Fruit fly (Drosophila melanogaster) whole organism, embryonic: ENCODE measurements around the gene CG5087.

Experiments used
- BEAF-32 ChIP-seq: fragments of 200-800 bp; sonication (Bioruptor generic); optimal IDR thresholded peaks from 3 replicates; lab custom pipeline; 2017; ENCODE audit warnings: missing biosample characterization, missing genetic modification characterization, mild to moderate bottlenecking, moderate library complexity, missing genetic modification reagents
- CG10431 ChIP-seq: fragments of 200-800 bp; sonication (Bioruptor generic); optimal IDR thresholded peaks from 3 replicates; lab custom pipeline; 2018; ENCODE audit warnings: missing biosample characterization, mild to moderate bottlenecking, missing genetic modification characterization
- CG11456 ChIP-seq: fragments of 200-800 bp; sonication (Bioruptor generic); IDR thresholded peaks from 3 replicates; pipeline ENCODE4 v1.3.6; 2022; ENCODE audit warnings: missing biosample characterization, missing genetic modification characterization
- CG12299 ChIP-seq: fragments of 200-800 bp; sonication (Bioruptor generic); optimal IDR thresholded peaks from 2 replicates; lab custom pipeline; 2018; ENCODE audit warnings: missing biosample characterization, mild to moderate bottlenecking, missing genetic modification characterization
- CG15073 ChIP-seq: fragments of 200-800 bp; sonication (Bioruptor generic); optimal IDR thresholded peaks from 2 replicates; lab custom pipeline; 2016; ENCODE audit warnings: missing biosample characterization, missing genetic modification characterization
- CG15601 ChIP-seq: fragments of 200-800 bp; sonication (Bioruptor generic); optimal IDR thresholded peaks from 3 replicates; lab custom pipeline; 2019; ENCODE audit warnings: missing biosample characterization, mild to moderate bottlenecking, missing genetic modification characterization, moderate library complexity
- CG15696 ChIP-seq: fragments of 200-800 bp; sonication (Bioruptor generic); optimal IDR thresholded peaks from 2 replicates; lab custom pipeline; 2019; ENCODE audit warnings: missing biosample characterization, mild to moderate bottlenecking, missing genetic modification characterization, moderate library complexity
- CG16815 ChIP-seq: fragments of 200-800 bp; sonication (Bioruptor generic); optimal IDR thresholded peaks from 3 replicates; lab custom pipeline; 2017; ENCODE audit warnings: missing biosample characterization, mild to moderate bottlenecking, missing genetic modification characterization
- CG17912 ChIP-seq: fragments of 200-800 bp; sonication (Bioruptor generic); optimal IDR thresholded peaks from 2 replicates; lab custom pipeline; 2018; ENCODE audit warnings: missing biosample characterization, mild to moderate bottlenecking, missing genetic modification characterization
- CG1792 ChIP-seq: fragments of 200-800 bp; sonication (Bioruptor generic); optimal IDR thresholded peaks from 2 replicates; lab custom pipeline; 2016; ENCODE audit warnings: missing biosample characterization, missing genetic modification characterization
- CG18476 ChIP-seq: fragments of 200-800 bp; sonication (Bioruptor generic); optimal IDR thresholded peaks from 2 replicates; lab custom pipeline; 2016; ENCODE audit warnings: missing biosample characterization, mild to moderate bottlenecking, missing genetic modification characterization
- CG18764 ChIP-seq: fragments of 200-800 bp; sonication (Bioruptor generic); optimal IDR thresholded peaks from 3 replicates; lab custom pipeline; 2016; ENCODE audit warnings: missing biosample characterization, missing genetic modification characterization
- CG31224 ChIP-seq: fragments of 200-800 bp; sonication (Bioruptor generic); IDR thresholded peaks from 2 replicates; pipeline ENCODE4 v1.3.6; 2022; ENCODE audit warnings: missing biosample characterization, missing genetic modification characterization
- CG31388 ChIP-seq: fragments of 200-800 bp; sonication (Bioruptor generic); optimal IDR thresholded peaks from 2 replicates; lab custom pipeline; 2016; ENCODE audit warnings: missing biosample characterization, missing genetic modification characterization
- CG32772 ChIP-seq: fragments of 200-800 bp; sonication (Bioruptor generic); IDR thresholded peaks from 2 replicates; pipeline ENCODE4 v1.3.6; 2022; ENCODE audit warnings: missing biosample characterization, missing genetic modification characterization
- CG33557 ChIP-seq: fragments of 200-800 bp; sonication (Bioruptor generic); optimal IDR thresholded peaks from 2 replicates; lab custom pipeline; 2019; ENCODE audit warnings: missing biosample characterization, mild to moderate bottlenecking, missing genetic modification characterization, moderate library complexity
- CG34224 ChIP-seq: fragments of 200-800 bp; sonication (Bioruptor generic); IDR thresholded peaks from 3 replicates; pipeline ENCODE4 v1.3.6; 2022; ENCODE audit warnings: missing biosample characterization, missing genetic modification characterization; ENCODE audit not compliant: partially characterized antibody
- CG4404 ChIP-seq: fragments of 200-800 bp; sonication (Bioruptor generic); IDR thresholded peaks from 2 replicates; pipeline ENCODE4 v1.3.6; 2022; ENCODE audit warnings: missing biosample characterization, missing genetic modification characterization
- CG6791 ChIP-seq: fragments of 200-800 bp; sonication (Bioruptor generic); IDR thresholded peaks from 3 replicates; pipeline ENCODE4 v1.3.6; 2022; ENCODE audit warnings: missing biosample characterization, missing genetic modification characterization; ENCODE audit not compliant: partially characterized antibody
- CG7963 ChIP-seq: fragments of 200-800 bp; sonication (Bioruptor generic); IDR thresholded peaks from 3 replicates; pipeline ENCODE4 v1.3.6; 2022; ENCODE audit warnings: missing biosample characterization, missing genetic modification characterization; ENCODE audit not compliant: partially characterized antibody
- Dip3 ChIP-seq: fragments of 200-800 bp; sonication (Bioruptor generic); optimal IDR thresholded peaks from 3 replicates; lab custom pipeline; 2016; ENCODE audit warnings: missing biosample characterization, missing genetic modification characterization
- E2f1 ChIP-seq: fragments of 200-800 bp; sonication (Bioruptor generic); IDR thresholded peaks from 2 replicates; pipeline ENCODE4 v1.3.6; 2022; ENCODE audit warnings: missing biosample characterization, missing genetic modification characterization
- Eip74EF ChIP-seq, 2 experiments: fragments of 200-800 bp in 1 of 2; fragments of >200 bp in 1 of 2; sonication (Bioruptor generic) in 1 of 2; optimal IDR thresholded peaks; 2 replicates each; lab custom pipeline; 2017 to 2019; ENCODE audit warnings: missing biosample characterization in 2 of 2, missing genetic modification characterization in 2 of 2, mild to moderate bottlenecking in 1 of 2, moderate library complexity in 1 of 2
- Ets97D ChIP-seq: fragments of 200-800 bp; sonication (Bioruptor generic); optimal IDR thresholded peaks from 3 replicates; lab custom pipeline; 2016; ENCODE audit warnings: missing biosample characterization, missing genetic modification characterization
- Fer3 ChIP-seq: fragments of 200-800 bp; sonication (Bioruptor generic); optimal IDR thresholded peaks from 2 replicates; lab custom pipeline; 2018; ENCODE audit warnings: missing biosample characterization, mild to moderate bottlenecking, missing genetic modification characterization, moderate library complexity
- Hey ChIP-seq: fragments of 200-800 bp; sonication (Bioruptor generic); optimal IDR thresholded peaks from 3 replicates; lab custom pipeline; 2018; ENCODE audit warnings: missing biosample characterization, mild to moderate bottlenecking, missing genetic modification characterization
- Hsf ChIP-seq: fragments of 200-800 bp; sonication (Bioruptor generic); optimal IDR thresholded peaks from 3 replicates; lab custom pipeline; 2016; ENCODE audit warnings: missing biosample characterization, missing genetic modification characterization
- MESR4 ChIP-seq: fragments of 200-800 bp; sonication (Bioruptor generic); optimal IDR thresholded peaks from 2 replicates; lab custom pipeline; 2018; ENCODE audit warnings: missing biosample characterization, mild to moderate bottlenecking, missing genetic modification characterization, moderate library complexity
- NC2β ChIP-seq: fragments of 200-800 bp; sonication (Bioruptor generic); optimal IDR thresholded peaks from 2 replicates; lab custom pipeline; 2016; ENCODE audit warnings: missing biosample characterization, missing genetic modification characterization
- Poxn ChIP-seq: fragments of 200-800 bp; sonication (Bioruptor generic); IDR thresholded peaks from 2 replicates; pipeline ENCODE4 v1.3.6; 2022; ENCODE audit warnings: missing biosample characterization, missing genetic modification characterization
- Xbp1 ChIP-seq: fragments of 200-800 bp; sonication (Bioruptor generic); optimal IDR thresholded peaks from 3 replicates; lab custom pipeline; 2016; ENCODE audit warnings: missing biosample characterization, mild to moderate bottlenecking, missing genetic modification characterization
- aop ChIP-seq: fragments of 200-800 bp; sonication (Bioruptor generic); IDR thresholded peaks from 2 replicates; pipeline ENCODE4 v1.3.6; 2022; ENCODE audit warnings: missing biosample characterization, missing genetic modification characterization
- bbx ChIP-seq: fragments of 200-800 bp; sonication (Bioruptor generic); IDR thresholded peaks from 2 replicates; pipeline ENCODE4 v1.3.6; 2022; ENCODE audit warnings: missing biosample characterization, missing genetic modification characterization; ENCODE audit not compliant: partially characterized antibody
- chif ChIP-seq, 2 experiments: fragments of 200-800 bp; sonication (Bioruptor generic); optimal IDR thresholded peaks; 3 replicates each; lab custom pipeline; 2016; ENCODE audit warnings: missing biosample characterization in 2 of 2, missing genetic modification characterization in 2 of 2
- chn ChIP-seq: fragments of 200-800 bp; sonication (Bioruptor generic); optimal IDR thresholded peaks from 2 replicates; lab custom pipeline; 2016; ENCODE audit warnings: missing biosample characterization, missing genetic modification characterization
- ci ChIP-seq: fragments of 200-800 bp; sonication (Bioruptor generic); IDR thresholded peaks from 3 replicates; pipeline ENCODE4 v1.3.6; 2022; ENCODE audit warnings: missing biosample characterization, missing genetic modification characterization
- cwo ChIP-seq: fragments of 200-800 bp; sonication (Bioruptor generic); optimal IDR thresholded peaks from 3 replicates; lab custom pipeline; 2017; ENCODE audit warnings: missing biosample characterization, missing genetic modification characterization, mild to moderate bottlenecking, moderate library complexity, missing genetic modification reagents
- dati ChIP-seq: fragments of 200-800 bp; sonication (Bioruptor generic); IDR thresholded peaks from 2 replicates; pipeline ENCODE4 v1.3.6; 2022; ENCODE audit warnings: missing biosample characterization, missing genetic modification characterization
- fd96Cb ChIP-seq: fragments of 200-800 bp; sonication (Bioruptor generic); optimal IDR thresholded peaks from 2 replicates; lab custom pipeline; 2018; ENCODE audit warnings: missing biosample characterization, mild to moderate bottlenecking, missing genetic modification characterization, moderate library complexity
- fu2 ChIP-seq: fragments of 200-800 bp; sonication (Bioruptor generic); optimal IDR thresholded peaks from 2 replicates; lab custom pipeline; 2016; ENCODE audit warnings: missing biosample characterization, missing genetic modification characterization
- maf-S ChIP-seq: fragments of 200-800 bp; sonication (Bioruptor generic); optimal IDR thresholded peaks from 2 replicates; lab custom pipeline; 2016; ENCODE audit warnings: missing biosample characterization, missing genetic modification characterization
- peb ChIP-seq: fragments of 200-800 bp; sonication (Bioruptor generic); IDR thresholded peaks from 2 replicates; pipeline ENCODE4 v1.3.6; 2022; ENCODE audit warnings: missing biosample characterization, missing genetic modification characterization
- pfk ChIP-seq: fragments of 200-800 bp; sonication (Bioruptor generic); optimal IDR thresholded peaks from 2 replicates; lab custom pipeline; 2018; ENCODE audit warnings: missing biosample characterization, mild to moderate bottlenecking, missing genetic modification characterization, moderate library complexity
- pita ChIP-seq: fragments of 200-800 bp; sonication (Bioruptor generic); optimal IDR thresholded peaks from 2 replicates; lab custom pipeline; 2017; ENCODE audit warnings: missing biosample characterization, mild to moderate bottlenecking, missing genetic modification characterization
- repo ChIP-seq: fragments of 200-800 bp; sonication (Bioruptor generic); optimal IDR thresholded peaks from 2 replicates; lab custom pipeline; 2016; ENCODE audit warnings: missing biosample characterization, missing genetic modification characterization
- seq ChIP-seq: fragments of 200-800 bp; sonication (Bioruptor generic); IDR thresholded peaks from 2 replicates; pipeline ENCODE4 v1.3.6; 2022; ENCODE audit warnings: missing biosample characterization, missing genetic modification characterization
- sim ChIP-seq: fragments of 200-800 bp; sonication (Bioruptor generic); IDR thresholded peaks from 2 replicates; pipeline ENCODE4 v1.3.6; 2022; ENCODE audit warnings: missing biosample characterization, missing genetic modification characterization
- sob ChIP-seq: fragments of 200-800 bp; sonication (Bioruptor generic); IDR thresholded peaks from 2 replicates; pipeline ENCODE4 v1.3.6; 2022; ENCODE audit warnings: missing biosample characterization, missing genetic modification characterization
- twi ChIP-seq: fragments of 200-800 bp; optimal IDR thresholded peaks from 2 replicates; lab custom pipeline; 2019; ENCODE audit warnings: missing biosample characterization, mild to moderate bottlenecking, missing genetic modification characterization, moderate library complexity
- wor ChIP-seq: fragments of 200-800 bp; sonication (Bioruptor generic); IDR thresholded peaks from 2 replicates; pipeline ENCODE4 v1.3.6; 2022; ENCODE audit warnings: missing biosample characterization, missing genetic modification characterization

Gene CG5087

DNA sequence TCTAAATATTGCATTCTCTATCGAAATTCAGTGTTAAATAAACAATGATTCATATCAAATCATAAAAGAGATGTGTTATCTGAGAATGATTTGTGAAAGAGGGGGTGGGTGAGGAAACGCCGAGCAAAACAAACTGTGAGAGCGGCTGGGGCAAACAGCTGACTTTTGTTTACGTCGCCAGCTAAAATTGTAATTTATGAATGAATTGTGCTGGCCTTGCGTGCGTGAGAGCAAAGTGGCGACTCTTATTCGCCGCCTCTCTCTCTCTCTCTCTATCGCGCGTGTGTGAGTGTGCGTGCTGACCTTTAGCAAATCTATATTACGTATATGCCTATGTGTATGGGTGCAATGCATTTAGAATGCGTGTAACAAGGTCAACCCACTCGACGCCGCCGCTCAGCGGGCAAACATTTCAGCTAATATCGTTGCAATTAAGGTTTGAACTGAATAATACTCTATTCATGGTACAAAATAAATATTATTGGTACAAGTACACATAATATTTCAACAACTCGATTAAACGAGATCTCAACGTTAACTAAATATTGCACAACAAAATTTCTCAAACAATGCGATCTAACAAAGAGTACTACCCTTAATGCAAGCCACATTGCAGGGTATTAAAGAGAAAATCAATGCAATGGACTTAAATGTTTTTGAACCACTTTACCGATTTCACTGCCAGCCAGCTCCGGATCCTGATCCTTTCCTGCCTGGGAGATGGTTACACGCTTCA is 19.1 kb upstream of the CG5087 start (continued):
- no peak for TF ChIP-seq repo
- no peak for TF ChIP-seq peb
- TF ChIP-seq CG1792 (GFP tag; lab: Kevin White, UChicago): no peak
- no peak for TF ChIP-seq aop
- no peak for TF ChIP-seq chn (GFP tag; lab: Kevin White, UChicago)
- TF ChIP-seq BEAF-32 (GFP tag; lab: Kevin White, UChicago): no peak
- no peak for TF ChIP-seq dati (GFP tag; lab: Robert Waterston, UW)
- TF ChIP-seq CG15696 (tag; lab: Kevin White, UChicago): no peak
- TF ChIP-seq CG34224 (GFP tag; lab: Robert Waterston, UW): peak; percentile 73
- TF ChIP-seq fu2: no peak
- peak; percentile 63 for TF ChIP-seq ci (GFP tag; lab: Robert Waterston, UW)
- TF ChIP-seq CG7963 (GFP tag; lab: Robert Waterston, UW): no peak
- no peak for TF ChIP-seq cwo (GFP tag; lab: Kevin White, UChicago)
- no peak for TF ChIP-seq fd96Cb (tag; lab: Kevin White, UChicago)
- TF ChIP-seq CG11456 (GFP tag; lab: Robert Waterston, UW): no peak
- TF ChIP-seq twi (tag; lab: Kevin White, UChicago): no peak
- no peak for TF ChIP-seq sim
- peak; percentile 14 for TF ChIP-seq Xbp1 (GFP tag; lab: Kevin White, UChicago)
- TF ChIP-seq NC2β (GFP tag; lab: Kevin White, UChicago): no peak
- no peak for TF ChIP-seq CG18764 (GFP tag; lab: Kevin White, UChicago)
- no peak for TF ChIP-seq Poxn (GFP tag; lab: Robert Waterston, UW)
- TF ChIP-seq Hey (tag; lab: Kevin White, UChicago): no peak
- no peak for TF ChIP-seq CG31224 (GFP tag; lab: Robert Waterston, UW)
- no peak for TF ChIP-seq MESR4 (GFP tag; lab: Kevin White, UChicago)
- no peak for TF ChIP-seq wor (GFP tag; lab: Robert Waterston, UW)
- no peak for TF ChIP-seq CG15073 (GFP tag; lab: Kevin White, UChicago)
- TF ChIP-seq CG12299 (tag; lab: Kevin White, UChicago): no peak
- peak; percentile 21; the same call in 1 of the 2 replicates for TF ChIP-seq sob
- no peak for TF ChIP-seq CG16815 (GFP tag; lab: Kevin White, UChicago)
- TF ChIP-seq CG31388 (GFP tag; lab: Kevin White, UChicago): no peak
- TF ChIP-seq Ets97D (GFP tag; lab: Kevin White, UChicago): no peak
- TF ChIP-seq CG32772 (GFP tag; lab: Robert Waterston, UW): no peak
- TF ChIP-seq Hsf (GFP tag; lab: Kevin White, UChicago): no peak
- TF ChIP-seq pita (GFP tag; lab: Kevin White, UChicago): no peak
- TF ChIP-seq bbx (GFP tag; lab: Robert Waterston, UW): no peak
- no peak for TF ChIP-seq CG17912 (GFP tag; lab: Kevin White, UChicago)
- TF ChIP-seq CG4404: 0 out of 2 replicates have a peak, but pooled peaks have one; percentile 16
- no peak for TF ChIP-seq CG33557 (GFP tag; lab: Kevin White, UChicago)
- no peak for TF ChIP-seq CG18476 (GFP tag; lab: Kevin White, UChicago)
- TF ChIP-seq Fer3 (tag; lab: Kevin White, UChicago): no peak
- 0 out of 2 replicates have a peak, but pooled peaks have one; percentile 14 for TF ChIP-seq E2f1 (GFP tag; lab: Robert Waterston, UW)
- TF ChIP-seq Eip74EF (GFP tag; optimal IDR thresholded peaks at IDR 0.05; lab: Kevin White, UChicago): peak in 1 of 2 experiments; percentile 41
- TF ChIP-seq CG10431: no peak
- TF ChIP-seq pfk (GFP tag; lab: Kevin White, UChicago): no peak
- TF ChIP-seq CG6791 (GFP tag; lab: Robert Waterston, UW): no peak
- no peak for TF ChIP-seq seq
- peak in 1 of 2 experiments; percentile 21 for TF ChIP-seq chif (GFP tag; optimal IDR thresholded peaks at IDR 0.05; lab: Kevin White, UChicago)
- TF ChIP-seq Dip3: no peak
- no peak for TF ChIP-seq maf-S (GFP tag; lab: Kevin White, UChicago)
- TF ChIP-seq CG15601 (tag; lab: Kevin White, UChicago): no peak
